Fruit fly (Drosophila melanogaster): ENCODE data around the gene Fip1.

The Fip1 gene

dm6 chr3R:4458272-4458671 is 26.5 kb upstream of the Fip1 start:
- TF ChIP-seq slp2 (GFP tag; optimal IDR thresholded peaks at IDR 0.05) (no peak), zen (tag; optimal IDR thresholded peaks at IDR 0.05) (peak; percentile 88), cad (GFP tag; optimal IDR thresholded peaks at IDR 0.05) (peak; percentile 86), CG7271 (tag; optimal IDR thresholded peaks at IDR 0.05) (peak; percentile 8)

dm6 chr3R:4462783-4463182 is 22.0 kb upstream of the Fip1 start, which contains the start of gene CG31522:
CG31522 (minus strand) TSS chr3R:4462883.
- TF ChIP-seq CG3847 (GFP tag; IDR thresholded peaks at IDR 0.05) (peak; percentile 27; the same call in 1 of the 2 replicates), amos (GFP tag; IDR thresholded peaks at IDR 0.05; ENCODE audit: partially characterized antibody) (0 out of 2 replicates have a peak, but pooled peaks have one; percentile 11), CG9215 (GFP tag; IDR thresholded peaks at IDR 0.05) (0 out of 2 replicates have a peak, but pooled peaks have one; percentile 11), Vsx1 (GFP tag; optimal IDR thresholded peaks at IDR 0.05) (no peak), kni (GFP tag; optimal IDR thresholded peaks at IDR 0.05) (no peak), otp (GFP tag; IDR thresholded peaks at IDR 0.05) (0 out of 3 replicates have a peak, but pooled peaks have one; percentile 15), CG5953 (GFP tag; IDR thresholded peaks at IDR 0.05) (peak; percentile 8; the same call in 1 of the 2 replicates), CG17328 (GFP tag; IDR thresholded peaks at IDR 0.05) (0 out of 2 replicates have a peak, but pooled peaks have one; percentile 5), CG42726 (GFP tag; IDR thresholded peaks at IDR 0.05; ENCODE audit: partially characterized antibody) (0 out of 2 replicates have a peak, but pooled peaks have one; percentile 14)

DNA sequence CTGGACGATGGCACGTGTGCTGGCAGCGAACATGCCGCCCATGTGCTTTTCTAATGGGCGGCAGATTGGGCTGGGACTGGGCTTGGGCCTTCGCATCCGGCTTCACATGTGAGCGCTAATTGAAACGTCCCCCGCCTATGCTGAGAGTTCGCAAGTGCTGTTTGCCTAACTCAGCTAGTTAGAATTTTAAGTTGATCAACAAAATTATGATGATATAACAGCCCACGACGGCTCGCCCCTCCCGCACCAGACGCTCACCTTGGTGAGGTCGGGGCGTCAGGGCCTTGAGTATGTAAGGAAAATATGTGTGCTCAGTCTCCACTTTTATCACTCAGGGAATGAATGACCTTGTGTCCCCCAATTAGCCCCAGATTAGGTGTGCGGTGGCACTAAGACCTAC is 17.9 kb upstream of the Fip1 start:
- TF ChIP-seq hth (optimal IDR thresholded peaks at IDR 0.05) = no peak
- TF ChIP-seq CG31388 (GFP tag; optimal IDR thresholded peaks at IDR 0.05) = no peak
- peak; percentile 14 for TF ChIP-seq ftz-f1 (GFP tag; optimal IDR thresholded peaks at IDR 0.05)
- peak; percentile 15 for TF ChIP-seq cwo (GFP tag; optimal IDR thresholded peaks at IDR 0.05)
- no peak for TF ChIP-seq CG8089 (GFP tag; optimal IDR thresholded peaks at IDR 0.05)
- TF ChIP-seq Pdp1 (GFP tag; optimal IDR thresholded peaks at IDR 0.05) = peak in 1 of 2 experiments; percentile 73
- no peak for TF ChIP-seq lov (optimal IDR thresholded peaks at IDR 0.05)
- 0 out of 3 replicates have a peak, but pooled peaks have one; percentile 4 for TF ChIP-seq lov (GFP tag; IDR thresholded peaks at IDR 0.05)
- no peak for TF ChIP-seq disco-r (GFP tag; optimal IDR thresholded peaks at IDR 0.05)
- no peak for TF ChIP-seq CG11723 (GFP tag; optimal IDR thresholded peaks at IDR 0.05)
- TF ChIP-seq Dfd (GFP tag; optimal IDR thresholded peaks at IDR 0.05) = no peak
- TF ChIP-seq CG6683 (GFP tag; optimal IDR thresholded peaks at IDR 0.05) = no peak

DNA sequence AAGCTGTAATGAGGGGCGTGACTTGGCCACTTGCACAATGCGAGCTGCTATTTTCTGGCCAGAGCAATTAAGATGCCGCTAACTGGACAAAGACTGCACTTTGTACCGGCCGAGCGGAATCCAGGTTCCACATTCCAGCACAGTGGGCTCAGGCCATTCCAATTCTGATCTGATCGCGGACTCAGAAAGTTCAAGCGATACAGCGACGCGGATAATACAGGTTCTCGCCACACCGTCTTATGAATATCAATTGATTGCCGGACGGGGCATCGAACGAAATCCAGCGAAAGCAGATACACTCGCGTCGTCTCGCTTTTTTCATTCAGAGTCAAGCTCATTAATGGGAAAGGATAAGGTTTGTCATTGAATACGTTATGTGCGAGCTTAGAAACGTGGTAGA is 15.9 kb upstream of the Fip1 start:
- TF ChIP-seq vvl (GFP tag; IDR thresholded peaks at IDR 0.05) (peak; percentile 31; the same call in 1 of the 2 replicates), nom (GFP tag; optimal IDR thresholded peaks at IDR 0.05) (peak; percentile 84), dpn (GFP tag; optimal IDR thresholded peaks at IDR 0.05) (no peak), nau (GFP tag; optimal IDR thresholded peaks at IDR 0.05) (no peak), chinmo (GFP tag; IDR thresholded peaks at IDR 0.05; ENCODE audit: partially characterized antibody) (0 out of 4 replicates have a peak, but pooled peaks have one; percentile 16), CG31224 (GFP tag; IDR thresholded peaks at IDR 0.05) (no peak), sd (tag; optimal IDR thresholded peaks at IDR 0.05) (peak; percentile 91), Blimp-1 (GFP tag; optimal IDR thresholded peaks at IDR 0.05) (peak; percentile 28), Ets65A (GFP tag) (peak; percentile 77)

DNA sequence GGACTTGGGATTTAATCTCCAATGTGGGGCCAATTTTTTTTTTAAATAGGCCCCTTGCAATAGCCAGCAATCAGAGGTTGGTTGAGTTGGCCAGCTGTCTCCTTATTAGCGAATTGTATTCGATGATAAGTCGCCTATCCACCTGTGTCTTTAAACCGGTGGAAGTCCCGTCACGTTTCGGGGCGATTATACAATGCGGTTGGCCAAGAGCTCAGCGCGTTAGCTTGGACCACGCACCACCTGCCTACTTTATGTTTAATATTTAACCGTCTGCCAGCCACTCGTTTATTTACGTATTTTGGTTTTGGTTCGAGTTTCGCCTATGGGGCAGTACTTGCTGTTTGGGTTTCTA is 14.1 kb upstream of the Fip1 start:
- TF ChIP-seq CG32532 (GFP tag; IDR thresholded peaks at IDR 0.05) (no peak), CG2875 (GFP tag; optimal IDR thresholded peaks at IDR 0.05) (no peak), CG9817 (tag; optimal IDR thresholded peaks at IDR 0.05) (no peak), CG15011 (GFP tag; optimal IDR thresholded peaks at IDR 0.05) (no peak), Pdp1 (GFP tag; optimal IDR thresholded peaks at IDR 0.05) (peak in 1 of 2 experiments; percentile 92)
